Worm (Caenorhabditis elegans) whole organism, late embryonic: ENCODE measurements around the gene F09C8.1.
"Not testable (repeated sequence)": the region's sequence is repeated elsewhere in the genome, so short reads cannot be mapped to it uniquely, and the experiment has no call there.

ENCODE experiments used
- ahr-1 ChIP-seq: sonication (generic microtip); optimal IDR thresholded peaks from 2 replicates; lab custom pipeline; 2016; ENCODE audit warnings: missing genetic modification characterization, missing compliant biosample characterization
- ceh-19 ChIP-seq: fragments of 200-800 bp; sonication (Bioruptor generic); optimal IDR thresholded peaks from 2 replicates; lab custom pipeline; 2018; ENCODE audit warnings: mild to moderate bottlenecking, missing genetic modification characterization, missing compliant biosample characterization
- hlh-15 ChIP-seq: sonication (generic microtip); optimal IDR thresholded peaks from 2 replicates; lab custom pipeline; 2016; ENCODE audit warnings: missing genetic modification characterization, missing compliant biosample characterization
- nhr-11 ChIP-seq: fragments of 150-350 bp; optimal IDR thresholded peaks from 2 replicates; lab custom pipeline; 2014; ENCODE audit warnings: missing biosample characterization, missing genetic modification characterization
- pha-4 ChIP-seq: fragments of 150-350 bp; optimal IDR thresholded peaks from 2 replicates; lab custom pipeline; 2018; ENCODE audit warnings: missing biosample characterization, missing genetic modification reagents, missing genetic modification characterization
- unc-86 ChIP-seq: sonication (generic microtip); optimal IDR thresholded peaks from 2 replicates; lab custom pipeline; 2016; ENCODE audit warnings: missing genetic modification characterization, missing compliant biosample characterization
- zip-5 ChIP-seq: sonication (generic microtip); optimal IDR thresholded peaks from 2 replicates; lab custom pipeline; 2016; ENCODE audit warnings: missing genetic modification characterization, missing compliant biosample characterization

DNA sequence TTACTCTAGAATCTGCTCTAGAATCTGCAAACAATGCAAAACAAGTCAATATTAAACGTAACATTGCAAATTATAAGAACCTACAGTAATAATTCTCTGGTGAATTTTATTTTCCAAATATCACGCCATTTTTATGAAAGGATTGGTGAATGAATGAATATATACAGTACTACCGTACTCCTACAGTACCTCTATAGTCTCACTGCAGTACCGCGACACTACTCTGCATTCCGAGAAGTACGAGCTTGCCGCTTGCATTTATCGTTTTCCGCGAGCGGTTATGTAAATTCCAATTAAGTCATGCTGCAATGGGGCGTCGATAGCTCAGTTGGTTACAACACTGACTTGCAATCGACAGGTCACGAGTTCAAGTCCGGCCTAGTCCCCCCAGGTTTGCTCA, 49.0 kb upstream of the F09C8.1 start, which contains the start of gene F23A7.4:
- not testable (repeated sequence) for TF ChIP-seq unc-86 (tag; lab: Kevin White, UChicago); nhr-11 (tag; lab: Kevin White, UChicago); zip-5 (tag; lab: Kevin White, UChicago); hlh-15 (tag; lab: Kevin White, UChicago); ahr-1 (tag; lab: Kevin White, UChicago); pha-4 (tag; lab: Kevin White, UChicago); ceh-19 (GFP tag; lab: Kevin White, UChicago)
